Worm (Caenorhabditis elegans) whole organism, L2 larva: Measurements from ENCODE around the gene fkb-1.

Source experiments
- C34F6.9 ChIP-seq: fragments of 150-350 bp; optimal IDR thresholded peaks from 2 replicates; lab custom pipeline; 2014; ENCODE audit warnings: missing biosample characterization, missing genetic modification characterization
- alr-1 ChIP-seq: fragments of 150-350 bp; optimal IDR thresholded peaks from 2 replicates; lab custom pipeline; 2014; ENCODE audit warnings: missing biosample characterization, missing genetic modification characterization
- aly-2 ChIP-seq: fragments of 150-350 bp; optimal IDR thresholded peaks from 2 replicates; lab custom pipeline; 2014; ENCODE audit warnings: missing biosample characterization, missing genetic modification characterization
- ama-1 ChIP-seq: fragments of 150-350 bp; optimal IDR thresholded peaks from 2 replicates; lab custom pipeline; 2018; ENCODE audit warnings: inconsistent platforms
- ceh-16 ChIP-seq: fragments of 150-350 bp; optimal IDR thresholded peaks from 2 replicates; lab custom pipeline; 2014; ENCODE audit warnings: missing biosample characterization, missing genetic modification characterization
- crh-2 ChIP-seq: sonication (generic microtip); optimal IDR thresholded peaks from 2 replicates; lab custom pipeline; 2017; ENCODE audit warnings: missing biosample characterization, missing genetic modification characterization
- dmd-4 ChIP-seq: sonication (generic microtip); optimal IDR thresholded peaks from 2 replicates; lab custom pipeline; 2017; ENCODE audit warnings: missing biosample characterization, missing genetic modification characterization
- egl-27 ChIP-seq: sonication (generic microtip); optimal IDR thresholded peaks from 3 replicates; lab custom pipeline; 2017; ENCODE audit warnings: missing biosample characterization, missing genetic modification reagents, missing genetic modification characterization
- elt-1 ChIP-seq: fragments of 150-350 bp; optimal IDR thresholded peaks from 2 replicates; lab custom pipeline; 2014; ENCODE audit warnings: missing biosample characterization, missing genetic modification characterization
- elt-3 ChIP-seq: sonication (generic microtip); optimal IDR thresholded peaks from 2 replicates; lab custom pipeline; 2017; ENCODE audit warnings: missing biosample characterization, missing genetic modification characterization
- fos-1 ChIP-seq: fragments of 150-350 bp; optimal IDR thresholded peaks from 2 replicates; lab custom pipeline; 2014; ENCODE audit warnings: missing biosample characterization, missing genetic modification characterization
- gmeb-1 ChIP-seq: fragments of 150-350 bp; optimal IDR thresholded peaks from 2 replicates; lab custom pipeline; 2014; ENCODE audit warnings: missing biosample characterization, missing genetic modification characterization
- lin-11 ChIP-seq: fragments of 150-350 bp; sonication (generic microtip); optimal IDR thresholded peaks from 2 replicates; lab custom pipeline; 2014; ENCODE audit warnings: missing biosample characterization, missing genetic modification characterization, inconsistent platforms, mixed read lengths
- lsy-2 ChIP-seq, 2 experiments: fragments of 150-350 bp in 1 of 2; sonication (generic microtip) in 1 of 2; optimal IDR thresholded peaks; 2 replicates each; lab custom pipeline; 2014 to 2017; ENCODE audit warnings: missing biosample characterization in 2 of 2, missing genetic modification characterization in 2 of 2
- mab-5 ChIP-seq: fragments of 150-350 bp; optimal IDR thresholded peaks from 2 replicates; lab custom pipeline; 2014; ENCODE audit warnings: missing biosample characterization, missing genetic modification characterization
- mdl-1 ChIP-seq, 2 experiments: fragments of 150-350 bp in 1 of 2; sonication (generic microtip) in 1 of 2; optimal IDR thresholded peaks; 2 replicates each; lab custom pipeline; 2017; ENCODE audit warnings: missing biosample characterization in 2 of 2, missing genetic modification characterization in 2 of 2
- nhr-10 ChIP-seq: sonication (generic microtip); optimal IDR thresholded peaks from 2 replicates; lab custom pipeline; 2017; ENCODE audit warnings: missing biosample characterization, missing genetic modification characterization
- nhr-11 ChIP-seq: fragments of 150-350 bp; optimal IDR thresholded peaks from 2 replicates; lab custom pipeline; 2014; ENCODE audit warnings: missing biosample characterization, missing genetic modification characterization
- nhr-12 ChIP-seq: fragments of 150-350 bp; optimal IDR thresholded peaks from 2 replicates; lab custom pipeline; 2014; ENCODE audit warnings: missing biosample characterization, missing genetic modification characterization
- nhr-129 ChIP-seq: fragments of 150-350 bp; optimal IDR thresholded peaks from 2 replicates; lab custom pipeline; 2014; ENCODE audit warnings: missing biosample characterization, missing genetic modification characterization
- nhr-21 ChIP-seq: fragments of 150-350 bp; optimal IDR thresholded peaks from 2 replicates; lab custom pipeline; 2014; ENCODE audit warnings: missing biosample characterization, missing genetic modification characterization
- nhr-237 ChIP-seq: fragments of 150-350 bp; optimal IDR thresholded peaks from 2 replicates; lab custom pipeline; 2014; ENCODE audit warnings: missing biosample characterization, missing genetic modification characterization
- nhr-25 ChIP-seq: fragments of 150-350 bp; sonication (generic microtip); optimal IDR thresholded peaks from 3 replicates; lab custom pipeline; 2014; ENCODE audit warnings: missing biosample characterization, missing genetic modification characterization
- nhr-6 ChIP-seq: fragments of 150-350 bp; optimal IDR thresholded peaks from 2 replicates; lab custom pipeline; 2014; ENCODE audit warnings: missing biosample characterization, missing genetic modification characterization
- nhr-77 ChIP-seq: fragments of 150-350 bp; optimal IDR thresholded peaks from 2 replicates; lab custom pipeline; 2014; ENCODE audit warnings: missing biosample characterization, missing genetic modification characterization
- peb-1 ChIP-seq: fragments of 150-350 bp; optimal IDR thresholded peaks from 2 replicates; lab custom pipeline; 2014; ENCODE audit warnings: missing biosample characterization, missing genetic modification characterization
- sem-4 ChIP-seq: fragments of 150-350 bp; optimal IDR thresholded peaks from 2 replicates; lab custom pipeline; 2014; ENCODE audit warnings: missing biosample characterization, missing genetic modification reagents, missing genetic modification characterization
- skn-1 ChIP-seq: sonication (generic microtip); optimal IDR thresholded peaks from 2 replicates; lab custom pipeline; 2017; ENCODE audit warnings: missing biosample characterization, missing genetic modification characterization
- sma-3 ChIP-seq: sonication (generic microtip); optimal IDR thresholded peaks from 2 replicates; lab custom pipeline; 2016; ENCODE audit warnings: missing genetic modification reagents, missing genetic modification characterization, missing compliant biosample characterization
- sma-9 ChIP-seq, 2 experiments: fragments of 150-350 bp in 1 of 2; sonication (generic microtip) in 1 of 2; optimal IDR thresholded peaks; 2 replicates each; lab custom pipeline; 2014 to 2016; ENCODE audit warnings: missing genetic modification characterization in 2 of 2, mild to moderate bottlenecking in 1 of 2, missing biosample characterization in 1 of 2, missing compliant biosample characterization in 1 of 2, missing genetic modification reagents in 1 of 2, moderate library complexity in 1 of 2
- snpc-4 ChIP-seq: fragments of 150-350 bp; optimal IDR thresholded peaks from 2 replicates; lab custom pipeline; 2014; ENCODE audit warnings: missing biosample characterization, missing genetic modification characterization
- unc-39 ChIP-seq: fragments of 150-350 bp; optimal IDR thresholded peaks from 2 replicates; lab custom pipeline; 2014; ENCODE audit warnings: missing biosample characterization, missing genetic modification characterization
- unc-55 ChIP-seq: fragments of 150-350 bp; sonication (generic microtip); optimal IDR thresholded peaks from 3 replicates; lab custom pipeline; 2014; ENCODE audit warnings: missing biosample characterization, missing genetic modification reagents, missing genetic modification characterization
- unc-62 ChIP-seq: fragments of 150-350 bp; optimal IDR thresholded peaks from 2 replicates; lab custom pipeline; 2014; ENCODE audit warnings: missing biosample characterization, missing genetic modification reagents, missing genetic modification characterization
- ztf-1 ChIP-seq: fragments of 200-800 bp; sonication (Bioruptor generic); conservative IDR thresholded peaks from 2 replicates; pipeline ENCODE4 v1.3.6; 2022; ENCODE audit warnings: missing genetic modification characterization, missing compliant biosample characterization
- ztf-4 ChIP-seq: fragments of 150-350 bp; optimal IDR thresholded peaks from 2 replicates; lab custom pipeline; 2014; ENCODE audit warnings: missing biosample characterization, missing genetic modification characterization

Gene fkb-1

ce11 chrIV:11019962-11020550 lies 16.3 kb upstream of the fkb-1 start, which contains the start of gene F13H10.8 (continued):
- TF ChIP-seq nhr-77 (tag; lab: Kevin White, UChicago) (no peak), nhr-25 (peak; percentile 0), lsy-2 (tag; optimal IDR thresholded peaks at IDR 0.05; lab: Kevin White, UChicago) (peak in 1 of 2 experiments; percentile 42), peb-1 (tag; lab: Kevin White, UChicago) (no peak), ceh-16 (tag; lab: Kevin White, UChicago) (no peak), C34F6.9 (tag; lab: Kevin White, UChicago) (peak; percentile 80), nhr-12 (tag; lab: Kevin White, UChicago) (no peak), skn-1 (tag; lab: Kevin White, UChicago) (no peak), unc-55 (GFP tag; lab: Kevin White, UChicago) (no peak), gmeb-1 (no peak), mab-5 (tag; lab: Kevin White, UChicago) (no peak), alr-1 (no peak), lin-11 (tag; lab: Kevin White, UChicago) (no peak), ama-1 (lab: Kevin White, UChicago) (no peak), elt-1 (tag; lab: Kevin White, UChicago) (no peak), sma-3 (GFP tag; lab: Kevin White, UChicago) (peak; percentile 6), snpc-4 (tag; lab: Kevin White, UChicago) (no peak), unc-39 (no peak), ztf-4 (tag; lab: Kevin White, UChicago) (no peak), egl-27 (tag; lab: Kevin White, UChicago) (no peak)

ce11 chrIV:11021512-11022268 lies 14.7 kb upstream of the fkb-1 start, which contains the start of gene mogs-1:
mogs-1 (minus strand) TSS chrIV:11021928.
- TF ChIP-seq mdl-1 (tag; optimal IDR thresholded peaks at IDR 0.05; lab: Kevin White, UChicago) (peak in 1 of 2 experiments; percentile 50), lsy-2 (tag; optimal IDR thresholded peaks at IDR 0.05; lab: Kevin White, UChicago) (peak in 1 of 2 experiments; percentile 22), fos-1 (tag; lab: Kevin White, UChicago) (peak; percentile 47), alr-1 (no peak), sma-9 (GFP tag; optimal IDR thresholded peaks at IDR 0.05; lab: Kevin White, UChicago) (peak; percentile 35), sma-9 (tag; optimal IDR thresholded peaks at IDR 0.05; lab: Kevin White, UChicago) (no peak), crh-2 (tag; lab: Kevin White, UChicago) (peak; percentile 57), unc-62 (no peak), sem-4 (tag; lab: Kevin White, UChicago) (peak; percentile 41), sma-3 (GFP tag; lab: Kevin White, UChicago) (peak; percentile 67), nhr-25 (peak; percentile 44), nhr-129 (tag; lab: Kevin White, UChicago) (peak; percentile 23), ztf-1 (no peak), nhr-21 (tag; lab: Kevin White, UChicago) (peak; percentile 71), gmeb-1 (peak; percentile 5), elt-3 (tag; lab: Kevin White, UChicago) (no peak)

ce11 chrIV:11022303-11022702 lies 14.1 kb upstream of the fkb-1 start, which contains the start of gene alh-3:
alh-3 (plus strand) TSS chrIV:11022603.
- TF ChIP-seq mdl-1 (tag; optimal IDR thresholded peaks at IDR 0.05; lab: Kevin White, UChicago), result no peak
- no peak for TF ChIP-seq nhr-10 (tag; lab: Kevin White, UChicago)
- TF ChIP-seq nhr-6 (tag; lab: Kevin White, UChicago), result no peak
- TF ChIP-seq nhr-237, result no peak
- TF ChIP-seq elt-3 (tag; lab: Kevin White, UChicago), result no peak
- no peak for TF ChIP-seq egl-27 (tag; lab: Kevin White, UChicago)
- TF ChIP-seq nhr-12 (tag; lab: Kevin White, UChicago), result no peak
- no peak for TF ChIP-seq ceh-16 (tag; lab: Kevin White, UChicago)
- no peak for TF ChIP-seq snpc-4 (tag; lab: Kevin White, UChicago)
- no peak for TF ChIP-seq nhr-11
- TF ChIP-seq dmd-4 (tag; lab: Kevin White, UChicago), result no peak
- TF ChIP-seq lin-11 (tag; lab: Kevin White, UChicago), result no peak
- TF ChIP-seq lsy-2 (tag; optimal IDR thresholded peaks at IDR 0.05; lab: Kevin White, UChicago), result no peak
- no peak for TF ChIP-seq unc-62
- no peak for TF ChIP-seq nhr-77 (tag; lab: Kevin White, UChicago)
- TF ChIP-seq aly-2 (tag; lab: Kevin White, UChicago), result no peak
- no peak for TF ChIP-seq ztf-1
- no peak for TF ChIP-seq fos-1 (tag; lab: Kevin White, UChicago)
- TF ChIP-seq alr-1, result no peak
